Worm (Caenorhabditis elegans): ENCODE results near the gene cyp-29A2.

The cyp-29A2 gene

ce11 chrV:11266681-11267080 is 49.3 kb downstream of the cyp-29A2 start, which contains the start of gene str-116:
Gene str-116, plus strand, starts transcription at chrV:11266981.
- TF ChIP-seq xbp-1 (tag; optimal IDR thresholded peaks at IDR 0.05), result no peak
- TF ChIP-seq hlh-17 (GFP tag; optimal IDR thresholded peaks at IDR 0.05; ENCODE audit: borderline replicate concordance), result no peak
- TF ChIP-seq snu-23 (GFP tag; optimal IDR thresholded peaks at IDR 0.05), result no peak
- no peak for TF ChIP-seq nhr-77 (tag; optimal IDR thresholded peaks at IDR 0.05)
- TF ChIP-seq ztf-4 (tag; optimal IDR thresholded peaks at IDR 0.05), result no peak
- no peak for TF ChIP-seq pag-3 (tag; optimal IDR thresholded peaks at IDR 0.05; ENCODE audit: borderline replicate concordance, insufficient read depth)
- no peak for TF ChIP-seq C04F5.9 (tag; optimal IDR thresholded peaks at IDR 0.05)

ce11 chrV:11268791-11269190 is 51.4 kb downstream of the cyp-29A2 start, which contains the start of gene str-115:
Gene str-115, plus strand, starts transcription at chrV:11269091.
- TF ChIP-seq isw-1 (GFP tag; IDR thresholded peaks at IDR 0.05) (no peak), C34B4.2 (tag; optimal IDR thresholded peaks at IDR 0.05) (no peak), fkh-8 (tag; optimal IDR thresholded peaks at IDR 0.05) (no peak), aly-2 (tag; optimal IDR thresholded peaks at IDR 0.05) (no peak), ztf-11 (tag; optimal IDR thresholded peaks at IDR 0.05) (no peak), nhr-237 (tag; optimal IDR thresholded peaks at IDR 0.05) (no peak), ceh-88 (GFP tag; IDR thresholded peaks at IDR 0.05) (no peak), zag-1 (tag; optimal IDR thresholded peaks at IDR 0.05) (no peak), snu-23 (GFP tag; optimal IDR thresholded peaks at IDR 0.05) (no peak), fos-1 (tag; optimal IDR thresholded peaks at IDR 0.05) (no peak)
